Worm (Caenorhabditis elegans) whole organism, L1 larva: ENCODE data around the gene ksr-1.

Experiments used
- C34B4.2 ChIP-seq: sonication (generic microtip); optimal IDR thresholded peaks from 2 replicates; lab custom pipeline; 2017; ENCODE audit warnings: mild to moderate bottlenecking, missing genetic modification characterization, missing compliant biosample characterization
- Y116A8C.19 ChIP-seq: sonication (generic microtip); optimal IDR thresholded peaks from 2 replicates; lab custom pipeline; 2016; ENCODE audit warnings: missing compliant biosample characterization, missing genetic modification characterization, borderline replicate concordance
- blmp-1 ChIP-seq: fragments of 150-350 bp; optimal IDR thresholded peaks from 2 replicates; lab custom pipeline; 2014; ENCODE audit warnings: missing biosample characterization, missing genetic modification characterization
- ceh-88 ChIP-seq: fragments of 200-800 bp; sonication (Bioruptor generic); IDR thresholded peaks from 2 replicates; pipeline ENCODE4 v1.3.6; 2022; ENCODE audit warnings: missing genetic modification characterization, missing compliant biosample characterization
- ces-1 ChIP-seq: fragments of 150-350 bp; optimal IDR thresholded peaks from 2 replicates; lab custom pipeline; 2014; ENCODE audit warnings: missing biosample characterization, missing genetic modification reagents, missing genetic modification characterization
- efl-1 ChIP-seq, 4 experiments: fragments of 150-350 bp; optimal IDR thresholded peaks in 3 of 4; peaks in 1 of 4; 1 replicate in 1 of 4; 2 replicates in 3 of 4; lab custom pipeline; 2014; ENCODE audit warnings: missing biosample characterization in 2 of 4, missing genetic modification characterization in 2 of 4, missing genetic modification reagents in 2 of 4
- elt-2 ChIP-seq: sonication (generic microtip); optimal IDR thresholded peaks from 2 replicates; lab custom pipeline; 2016; ENCODE audit warnings: missing genetic modification characterization, mild to moderate bottlenecking, inconsistent platforms, missing compliant biosample characterization, missing genetic modification reagents
- hlh-4 ChIP-seq: sonication (generic microtip); optimal IDR thresholded peaks from 2 replicates; lab custom pipeline; 2016; ENCODE audit warnings: mild to moderate bottlenecking, missing genetic modification characterization, missing compliant biosample characterization
- hpl-2 ChIP-seq: fragments of 150-350 bp; optimal IDR thresholded peaks from 2 replicates; lab custom pipeline; 2014; ENCODE audit warnings: missing biosample characterization, missing genetic modification reagents, missing genetic modification characterization
- jun-1 ChIP-seq: fragments of 150-350 bp; optimal IDR thresholded peaks from 2 replicates; lab custom pipeline; 2014; ENCODE audit warnings: missing biosample characterization, missing genetic modification reagents, missing genetic modification characterization
- lin-14 ChIP-seq: fragments of 200-800 bp; sonication (Bioruptor generic); optimal IDR thresholded peaks from 2 replicates; lab custom pipeline; 2018; ENCODE audit warnings: mild to moderate bottlenecking, missing genetic modification characterization, moderate library complexity, missing compliant biosample characterization
- lir-3 ChIP-seq: sonication (generic microtip); optimal IDR thresholded peaks from 2 replicates; lab custom pipeline; 2016; ENCODE audit warnings: mild to moderate bottlenecking, missing genetic modification characterization, moderate library complexity, missing compliant biosample characterization; ENCODE audit not compliant: poor library complexity
- mef-2 ChIP-seq: fragments of 150-350 bp; optimal IDR thresholded peaks from 2 replicates; lab custom pipeline; 2014; ENCODE audit warnings: missing biosample characterization, missing genetic modification characterization
- mep-1 ChIP-seq: fragments of 150-350 bp; optimal IDR thresholded peaks from 2 replicates; lab custom pipeline; 2014; ENCODE audit warnings: missing biosample characterization, missing genetic modification characterization
- nhr-12 ChIP-seq: sonication (generic microtip); optimal IDR thresholded peaks from 2 replicates; lab custom pipeline; 2017; ENCODE audit warnings: missing biosample characterization, missing genetic modification characterization
- nhr-20 ChIP-seq: sonication (generic microtip); optimal IDR thresholded peaks from 2 replicates; lab custom pipeline; 2016; ENCODE audit warnings: mild to moderate bottlenecking, missing genetic modification characterization, missing compliant biosample characterization
- nhr-237 ChIP-seq: fragments of 150-350 bp; optimal IDR thresholded peaks from 2 replicates; lab custom pipeline; 2014; ENCODE audit warnings: missing biosample characterization, missing genetic modification characterization
- nhr-28 ChIP-seq: fragments of 150-350 bp; optimal IDR thresholded peaks from 2 replicates; lab custom pipeline; 2014; ENCODE audit warnings: missing biosample characterization, missing genetic modification characterization
- nhr-77 ChIP-seq: fragments of 150-350 bp; optimal IDR thresholded peaks from 2 replicates; lab custom pipeline; 2014; ENCODE audit warnings: missing biosample characterization, missing genetic modification characterization
- nhr-85 ChIP-seq: sonication (generic microtip); peaks from one replicate; lab custom pipeline; 2016; ENCODE audit warnings: missing genetic modification characterization, inconsistent platforms, missing compliant biosample characterization
- nhr-90 ChIP-seq: sonication (generic microtip); optimal IDR thresholded peaks from 2 replicates; lab custom pipeline; 2016; ENCODE audit warnings: mild to moderate bottlenecking, missing genetic modification characterization, missing compliant biosample characterization; ENCODE audit not compliant: poor library complexity
- rnt-1 ChIP-seq: sonication (generic microtip); optimal IDR thresholded peaks from 2 replicates; lab custom pipeline; 2016; ENCODE audit warnings: mild to moderate bottlenecking, missing genetic modification characterization, moderate library complexity, missing compliant biosample characterization
- skn-1 ChIP-seq: fragments of 150-350 bp; optimal IDR thresholded peaks from 2 replicates; lab custom pipeline; 2014; ENCODE audit warnings: missing biosample characterization, missing genetic modification characterization
- sptf-1 ChIP-seq: fragments of 150-350 bp; optimal IDR thresholded peaks from 2 replicates; lab custom pipeline; 2014; ENCODE audit warnings: missing biosample characterization, missing genetic modification characterization
- unc-130 ChIP-seq: fragments of 150-350 bp; optimal IDR thresholded peaks from 2 replicates; lab custom pipeline; 2017; ENCODE audit warnings: missing biosample characterization, missing genetic modification characterization, inconsistent platforms
- unc-30 ChIP-seq: sonication (generic microtip); optimal IDR thresholded peaks from 2 replicates; lab custom pipeline; 2017; ENCODE audit warnings: missing biosample characterization, missing genetic modification characterization
- unc-86 ChIP-seq: sonication (generic microtip); optimal IDR thresholded peaks from 2 replicates; lab custom pipeline; 2016; ENCODE audit warnings: missing genetic modification characterization, missing compliant biosample characterization
- vab-15 ChIP-seq: sonication (generic microtip); optimal IDR thresholded peaks from 2 replicates; lab custom pipeline; 2017; ENCODE audit warnings: missing genotype, mild to moderate bottlenecking, missing genetic modification characterization, missing compliant biosample characterization
- zip-4 ChIP-seq: fragments of 200-800 bp; sonication (Bioruptor generic); optimal IDR thresholded peaks from 2 replicates; lab custom pipeline; 2018; ENCODE audit warnings: mild to moderate bottlenecking, missing genetic modification characterization, moderate library complexity, missing compliant biosample characterization

Gene ksr-1

ce11 chrX:8294586-8294985, 19.6 kb downstream of the ksr-1 start, which contains the start of gene R09F10.3:
Gene R09F10.3 (plus strand): TSS chrX:8294625.
- TF ChIP-seq C34B4.2, result no peak

- TF ChIP-seq lir-3 (tag; lab: Kevin White, UChicago) (no peak), nhr-20 (tag; lab: Kevin White, UChicago) (no peak), unc-30 (tag; lab: Kevin White, UChicago) (no peak), zip-4 (GFP tag; lab: Kevin White, UChicago) (no peak), rnt-1 (no peak), efl-1 (optimal IDR thresholded peaks at IDR 0.05; lab: Kevin White, UChicago) (no peak), efl-1 (GFP tag; optimal IDR thresholded peaks at IDR 0.05 in 1 of 2; lab: Kevin White, UChicago) (no peak), C34B4.2 (no peak), unc-86 (no peak), mef-2 (no peak), Y116A8C.19 (tag; lab: Kevin White, UChicago) (no peak), nhr-28 (tag; lab: Kevin White, UChicago) (no peak)
Observed at ce11 chrX:8297333-8297732, 22.4 kb downstream of the ksr-1 start.

ce11 chrX:8299554-8299953, 24.6 kb downstream of the ksr-1 start, which contains the start of gene ced-13:
Gene ced-13 (minus strand): TSS chrX:8299654.
- TF ChIP-seq ces-1 (GFP tag; lab: Kevin White, UChicago) (no peak), nhr-85 (tag; lab: Kevin White, UChicago) (no peak), jun-1 (tag; lab: Kevin White, UChicago) (no peak), nhr-90 (tag; lab: Kevin White, UChicago) (no peak), efl-1 (optimal IDR thresholded peaks at IDR 0.05; lab: Kevin White, UChicago) (no peak), efl-1 (GFP tag; optimal IDR thresholded peaks at IDR 0.05 in 1 of 2; lab: Kevin White, UChicago) (no peak), Y116A8C.19 (tag; lab: Kevin White, UChicago) (no peak)
- TF ChIP-seq, all 84 proteins: peak for 0

- no peak for TF ChIP-seq vab-15
- TF ChIP-seq nhr-77 (tag; lab: Kevin White, UChicago), result no peak
- peak; percentile 18 for TF ChIP-seq blmp-1 (tag; lab: Kevin White, UChicago)
Observed at ce11 chrX:8302299-8302698, 27.3 kb downstream of the ksr-1 start, which contains the start of gene inx-5. Gene inx-5 (minus strand): TSS chrX:8302399.

- no peak for TF ChIP-seq skn-1 (tag; lab: Kevin White, UChicago)
- TF ChIP-seq rnt-1, result no peak
- peak; percentile 73 for TF ChIP-seq nhr-85 (tag; lab: Kevin White, UChicago)
- no peak for TF ChIP-seq hpl-2
- TF ChIP-seq sptf-1 (tag; lab: Kevin White, UChicago), result no peak
- TF ChIP-seq blmp-1 (tag; lab: Kevin White, UChicago), result peak; percentile 69
- peak; percentile 21 for TF ChIP-seq lin-14 (GFP tag; lab: Kevin White, UChicago)
- TF ChIP-seq lir-3 (tag; lab: Kevin White, UChicago), result no peak
- no peak for TF ChIP-seq hlh-4 (tag; lab: Kevin White, UChicago)
- peak; percentile 28 for TF ChIP-seq nhr-20 (tag; lab: Kevin White, UChicago)
- no peak for TF ChIP-seq nhr-12 (tag; lab: Kevin White, UChicago)
- no peak for TF ChIP-seq nhr-90 (tag; lab: Kevin White, UChicago)
- TF ChIP-seq nhr-237, result no peak
- no peak for TF ChIP-seq elt-2 (tag; lab: Kevin White, UChicago)
- no peak for TF ChIP-seq unc-130
- peak; percentile 24 for TF ChIP-seq mep-1 (tag; lab: Kevin White, UChicago)
- no peak for TF ChIP-seq efl-1 (optimal IDR thresholded peaks at IDR 0.05; lab: Kevin White, UChicago)
- TF ChIP-seq efl-1 (GFP tag; optimal IDR thresholded peaks at IDR 0.05 in 1 of 2; lab: Kevin White, UChicago), result peak in 1 of 2 experiments; percentile 90
Observed at ce11 chrX:8302803-8303202, 27.8 kb downstream of the ksr-1 start.

ce11 chrX:8307600-8307999, 32.6 kb downstream of the ksr-1 start, which contains the start of gene R09F10.5:
Gene R09F10.5 (minus strand): TSS chrX:8307700.
- TF ChIP-seq lin-14 (GFP tag; lab: Kevin White, UChicago) (peak; percentile 15), ceh-88 (GFP tag; lab: Robert Waterston, UW) (no peak), ces-1 (GFP tag; lab: Kevin White, UChicago) (peak; percentile 19)
- TF ChIP-seq, all 84 proteins: peak for 2
